Fruit fly (Drosophila melanogaster) Kc167 (cell line): ENCODE results near the gene Sbat.

Source experiments
- Myc ChIP-seq: fragments of >200 bp; optimal IDR thresholded peaks from 2 replicates; lab custom pipeline; 2017; ENCODE audit warnings: missing external identifiers
- Sin3A ChIP-seq: fragments of >200 bp; optimal IDR thresholded peaks from 2 replicates; lab custom pipeline; 2018; ENCODE audit warnings: missing external identifiers
- h ChIP-seq: fragments of >200 bp; optimal IDR thresholded peaks from 3 replicates; lab custom pipeline; 2018; ENCODE audit warnings: missing external identifiers
- insv ChIP-seq: fragments of >200 bp; optimal IDR thresholded peaks from 3 replicates; lab custom pipeline; 2018; ENCODE audit warnings: missing external identifiers
- psq ChIP-seq: fragments of >200 bp; optimal IDR thresholded peaks from 2 replicates; lab custom pipeline; 2017; ENCODE audit warnings: missing external identifiers
- ttk ChIP-seq: sonication (Bioruptor generic); optimal IDR thresholded peaks from 2 replicates; lab custom pipeline; 2017; ENCODE audit warnings: missing external identifiers

Sbat gene

dm6 chr2L:2886226-2886569 lies 8.1 kb downstream of the Sbat start:
- no peak for TF ChIP-seq h (lab: Kevin White, UChicago)
- TF ChIP-seq insv (lab: Kevin White, UChicago) = no peak
- TF ChIP-seq psq (lab: Kevin White, UChicago) = no peak
- TF ChIP-seq Myc (lab: Kevin White, UChicago) = no peak
- TF ChIP-seq Sin3A (lab: Kevin White, UChicago) = no peak
- TF ChIP-seq ttk = no peak

dm6 chr2L:2886613-2887537 lies 8.7 kb downstream of the Sbat start:
- TF ChIP-seq ttk (no peak), h (lab: Kevin White, UChicago) (no peak)

DNA sequence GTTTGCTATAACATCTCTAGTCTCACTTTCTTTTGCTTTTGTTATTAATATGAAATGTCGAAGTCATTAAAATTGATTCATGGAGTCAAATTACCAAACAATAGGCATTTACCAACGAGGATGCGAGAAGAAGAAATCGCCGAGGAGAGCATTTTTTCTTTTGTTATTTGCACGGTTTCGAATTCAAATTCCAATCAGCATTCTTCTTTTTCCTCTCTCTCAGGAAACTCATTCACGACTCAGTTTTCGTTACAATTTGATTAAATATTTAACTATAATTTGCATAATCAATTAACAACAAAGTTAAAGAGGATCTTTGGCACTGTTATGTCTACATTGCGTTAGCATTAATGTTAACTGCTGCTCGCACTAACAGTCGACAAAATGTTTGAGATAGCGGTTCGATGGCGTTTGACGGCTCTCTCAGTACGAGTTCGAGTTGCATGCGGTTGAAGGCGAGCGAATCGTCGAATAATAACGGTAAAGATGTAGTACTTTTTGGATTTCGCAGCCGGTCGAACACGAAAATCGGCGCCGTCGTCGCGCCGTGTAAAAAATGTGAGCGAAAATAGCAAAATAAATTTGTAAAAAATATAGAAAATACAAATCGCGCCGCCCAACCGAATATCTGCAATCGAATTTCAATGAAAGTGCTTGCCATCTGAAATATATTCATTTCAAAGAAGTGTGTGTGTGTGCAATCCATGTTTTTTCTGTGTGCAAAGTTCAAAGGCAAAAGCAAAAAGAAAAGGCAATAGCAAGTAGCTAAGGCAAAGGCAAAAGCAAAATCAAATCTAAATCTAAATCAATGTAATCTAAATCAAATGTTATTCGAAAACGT lies 9.8 kb downstream of the Sbat start:
- TF ChIP-seq psq (lab: Kevin White, UChicago) (no peak), Myc (lab: Kevin White, UChicago) (no peak), Sin3A (lab: Kevin White, UChicago) (no peak), insv (lab: Kevin White, UChicago) (no peak), ttk (no peak), h (lab: Kevin White, UChicago) (no peak)

- TF ChIP-seq insv (lab: Kevin White, UChicago) (no peak), psq (lab: Kevin White, UChicago) (no peak), ttk (no peak), Sin3A (lab: Kevin White, UChicago) (no peak), h (lab: Kevin White, UChicago) (no peak), Myc (lab: Kevin White, UChicago) (no peak)
Observed at dm6 chr2L:2888859-2889443, 10.8 kb downstream of the Sbat start.

dm6 chr2L:2891200-2891599 lies 13.1 kb downstream of the Sbat start:
- TF ChIP-seq Sin3A (lab: Kevin White, UChicago) = no peak
- TF ChIP-seq ttk = no peak
- TF ChIP-seq psq (lab: Kevin White, UChicago) = no peak
- no peak for TF ChIP-seq Myc (lab: Kevin White, UChicago)
- no peak for TF ChIP-seq h (lab: Kevin White, UChicago)
- TF ChIP-seq insv (lab: Kevin White, UChicago) = no peak

DNA sequence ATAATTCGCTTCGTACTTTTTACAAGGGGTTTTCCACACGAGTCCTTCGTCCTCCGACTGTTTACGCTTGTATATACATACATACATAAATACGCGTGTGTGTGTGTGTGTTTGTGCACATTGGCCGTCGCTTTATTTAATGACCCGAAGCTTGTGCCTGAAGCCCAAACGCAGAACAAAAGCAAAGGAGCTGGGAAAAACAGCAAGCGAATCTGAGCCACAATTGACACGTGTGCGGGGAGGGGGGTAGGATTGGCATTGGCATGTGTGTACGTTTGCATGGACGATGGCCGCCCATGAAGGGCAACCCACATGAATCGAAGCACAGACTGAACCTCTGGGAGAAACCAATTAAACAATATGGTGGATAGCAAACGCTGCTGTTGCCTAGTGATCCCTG lies 16.2 kb downstream of the Sbat start:
- TF ChIP-seq Myc (lab: Kevin White, UChicago) (no peak), Sin3A (lab: Kevin White, UChicago) (no peak), insv (lab: Kevin White, UChicago) (no peak), ttk (no peak), psq (lab: Kevin White, UChicago) (no peak)

DNA sequence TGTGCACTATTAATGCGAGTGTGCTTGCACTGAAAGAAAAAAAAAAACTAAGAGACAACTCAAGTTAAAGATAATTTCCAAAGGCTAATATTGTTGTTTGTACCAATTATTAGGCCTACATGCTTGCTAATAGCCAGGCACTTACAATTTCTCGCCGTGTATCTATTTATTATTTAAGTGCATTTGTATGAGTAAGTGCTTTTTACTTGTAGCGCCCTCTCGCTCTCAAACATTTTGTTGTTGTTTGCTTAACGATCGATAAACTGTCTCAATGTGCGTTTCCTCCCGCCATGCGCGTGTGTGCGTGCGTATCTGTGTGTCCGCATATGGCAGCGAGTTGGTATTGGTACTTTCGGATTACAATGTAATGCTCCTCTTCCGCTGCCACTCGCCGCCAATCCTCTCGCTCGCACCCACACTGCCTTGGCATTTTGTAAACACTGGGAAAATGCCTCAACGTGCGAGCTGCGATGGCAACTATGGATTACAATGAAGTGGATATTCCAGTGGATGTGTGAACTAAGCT lies 18.9 kb downstream of the Sbat start:
- no peak for TF ChIP-seq psq (lab: Kevin White, UChicago)
- no peak for TF ChIP-seq insv (lab: Kevin White, UChicago)
- TF ChIP-seq ttk = no peak
- no peak for TF ChIP-seq Sin3A (lab: Kevin White, UChicago)
- TF ChIP-seq h (lab: Kevin White, UChicago) = no peak
- no peak for TF ChIP-seq Myc (lab: Kevin White, UChicago)

- TF ChIP-seq psq (lab: Kevin White, UChicago) (no peak), Myc (lab: Kevin White, UChicago) (no peak)
Observed at dm6 chr2L:2897710-2898109, 19.6 kb downstream of the Sbat start.

dm6 chr2L:2898247-2898646 lies 20.1 kb downstream of the Sbat start:
- TF ChIP-seq h (lab: Kevin White, UChicago) (no peak), ttk (no peak), insv (lab: Kevin White, UChicago) (no peak), Sin3A (lab: Kevin White, UChicago) (no peak), Myc (lab: Kevin White, UChicago) (no peak), psq (lab: Kevin White, UChicago) (no peak)

DNA sequence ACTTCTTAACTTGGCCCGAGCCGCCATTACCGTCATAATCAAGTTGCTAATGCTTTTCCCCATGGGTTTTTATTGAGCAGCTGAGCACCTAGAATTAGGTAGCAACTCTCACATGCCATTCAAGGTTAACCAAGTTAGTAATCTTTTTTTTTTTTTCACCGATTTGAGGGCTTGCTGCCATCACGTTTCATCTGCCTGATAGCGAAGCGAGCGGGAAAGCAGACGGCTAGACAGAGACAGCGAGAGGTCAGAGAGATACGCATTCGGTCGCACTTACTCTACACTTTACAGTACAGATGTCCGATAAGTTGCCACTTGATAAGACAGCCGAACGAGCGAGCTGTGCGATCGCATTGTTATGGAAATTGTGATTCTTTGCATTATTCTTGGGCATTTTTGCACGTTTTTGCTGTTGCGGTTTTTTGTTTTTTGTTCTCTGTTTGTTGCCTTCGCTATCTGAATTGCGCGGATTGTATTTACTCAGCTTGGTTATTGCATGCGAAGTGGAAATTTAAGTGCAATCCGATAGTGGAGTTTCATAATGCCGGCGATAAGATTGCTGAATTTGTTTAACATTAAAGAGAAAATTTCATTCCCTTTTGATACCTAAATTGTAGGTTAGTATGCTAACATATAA lies 22.4 kb downstream of the Sbat start:
- TF ChIP-seq Sin3A (lab: Kevin White, UChicago) (no peak), ttk (no peak), h (lab: Kevin White, UChicago) (no peak), psq (lab: Kevin White, UChicago) (no peak)

DNA sequence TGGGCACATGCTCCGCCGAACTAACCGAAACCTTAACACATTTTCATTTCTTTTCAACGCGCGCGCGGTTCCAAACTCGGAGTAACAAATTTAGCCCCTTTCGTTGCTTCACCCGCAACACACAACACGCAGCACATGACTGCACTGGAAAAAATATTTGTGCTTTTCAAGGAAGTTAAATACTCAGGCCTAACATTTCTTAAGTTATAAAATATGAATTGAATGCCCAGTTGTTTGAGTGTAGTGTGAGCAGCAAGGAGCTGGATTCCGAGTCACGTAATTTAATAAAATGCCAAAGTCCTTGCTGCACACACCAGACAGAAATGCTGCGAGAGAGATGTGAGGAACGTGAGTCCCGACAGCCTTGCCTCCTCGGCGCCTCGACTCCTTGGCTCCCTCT lies 23.3 kb downstream of the Sbat start:
- TF ChIP-seq Sin3A (lab: Kevin White, UChicago) (no peak), Myc (lab: Kevin White, UChicago) (no peak), h (lab: Kevin White, UChicago) (no peak), psq (lab: Kevin White, UChicago) (no peak), insv (lab: Kevin White, UChicago) (no peak), ttk (no peak)
